Worm (Caenorhabditis elegans) whole organism, late embryonic: ENCODE measurements around the gene smc-3.

Source experiments
- C08G9.2 ChIP-seq: sonication (generic microtip); optimal IDR thresholded peaks from 2 replicates; lab custom pipeline; 2016; ENCODE audit warnings: mild to moderate bottlenecking, missing genetic modification characterization, moderate library complexity, missing compliant biosample characterization
- K09A11.1 ChIP-seq: sonication (generic microtip); optimal IDR thresholded peaks from 2 replicates; lab custom pipeline; 2017; ENCODE audit warnings: antibody characterized with exemption, mild to moderate bottlenecking, missing genetic modification characterization, missing compliant biosample characterization; ENCODE audit not compliant: insufficient read depth
- T23F11.4 ChIP-seq: fragments of 200-800 bp; sonication (Bioruptor generic); optimal IDR thresholded peaks from 2 replicates; lab custom pipeline; 2018; ENCODE audit warnings: mild to moderate bottlenecking, missing genetic modification characterization, missing compliant biosample characterization
- ama-1 ChIP-seq: fragments of 150-350 bp; optimal IDR thresholded peaks from 2 replicates; lab custom pipeline; 2014
- ceh-14 ChIP-seq: sonication (generic microtip); optimal IDR thresholded peaks from 2 replicates; lab custom pipeline; 2016; ENCODE audit warnings: missing genotype, missing genetic modification characterization, missing compliant biosample characterization
- ceh-24 ChIP-seq: sonication (generic microtip); optimal IDR thresholded peaks from 2 replicates; lab custom pipeline; 2016; ENCODE audit warnings: mild to moderate bottlenecking, missing genetic modification characterization, missing compliant biosample characterization
- ceh-30 ChIP-seq: fragments of 150-350 bp; optimal IDR thresholded peaks from 2 replicates; lab custom pipeline; 2014; ENCODE audit warnings: missing biosample characterization, missing genetic modification characterization
- ceh-34 ChIP-seq: sonication (generic microtip); optimal IDR thresholded peaks from 2 replicates; lab custom pipeline; 2016; ENCODE audit warnings: mild to moderate bottlenecking, missing genetic modification characterization, missing compliant biosample characterization
- ceh-45 ChIP-seq: fragments of 200-800 bp; sonication (Bioruptor generic); IDR thresholded peaks from 2 replicates; pipeline ENCODE4 v1.3.6; 2022; ENCODE audit warnings: missing genetic modification reagents, missing genetic modification characterization, missing compliant biosample characterization
- ceh-48 ChIP-seq: sonication (generic microtip); optimal IDR thresholded peaks from 2 replicates; lab custom pipeline; 2016; ENCODE audit warnings: missing genetic modification characterization, inconsistent platforms, missing compliant biosample characterization
- ceh-6 ChIP-seq: fragments of 200-800 bp; sonication (Bioruptor generic); optimal IDR thresholded peaks from 2 replicates; lab custom pipeline; 2018; ENCODE audit warnings: mild to moderate bottlenecking, missing genetic modification characterization, missing compliant biosample characterization
- ceh-9 ChIP-seq: sonication (generic microtip); optimal IDR thresholded peaks from 2 replicates; lab custom pipeline; 2016; ENCODE audit warnings: mild to moderate bottlenecking, missing genetic modification characterization, inconsistent platforms, missing compliant biosample characterization
- elt-2 ChIP-seq: sonication (generic microtip); optimal IDR thresholded peaks from 2 replicates; lab custom pipeline; 2016; ENCODE audit warnings: missing genetic modification reagents, missing genetic modification characterization, missing compliant biosample characterization
- elt-4 ChIP-seq: sonication (generic microtip); optimal IDR thresholded peaks from 2 replicates; lab custom pipeline; 2016; ENCODE audit warnings: missing genetic modification characterization, missing compliant biosample characterization
- ets-4 ChIP-seq: sonication (generic microtip); optimal IDR thresholded peaks from 2 replicates; lab custom pipeline; 2016; ENCODE audit warnings: missing genetic modification characterization, missing compliant biosample characterization
- fkh-10 ChIP-seq: fragments of 150-350 bp; optimal IDR thresholded peaks from 2 replicates; lab custom pipeline; 2014; ENCODE audit warnings: missing biosample characterization, missing genetic modification reagents, missing genetic modification characterization
- fkh-6 ChIP-seq: sonication (generic microtip); optimal IDR thresholded peaks from 2 replicates; lab custom pipeline; 2016; ENCODE audit warnings: missing genetic modification characterization, missing compliant biosample characterization
- gmeb-2 ChIP-seq: sonication (generic microtip); optimal IDR thresholded peaks from 2 replicates; lab custom pipeline; 2016; ENCODE audit warnings: missing genetic modification characterization, inconsistent platforms, missing compliant biosample characterization
- hlh-15 ChIP-seq: sonication (generic microtip); optimal IDR thresholded peaks from 2 replicates; lab custom pipeline; 2016; ENCODE audit warnings: missing genetic modification characterization, missing compliant biosample characterization
- hlh-30 ChIP-seq: sonication (generic microtip); optimal IDR thresholded peaks from 2 replicates; lab custom pipeline; 2017; ENCODE audit warnings: antibody characterized with exemption, missing genetic modification characterization, missing compliant biosample characterization; ENCODE audit not compliant: insufficient read depth
- madf-2 ChIP-seq: sonication (generic microtip); optimal IDR thresholded peaks from 2 replicates; lab custom pipeline; 2017; ENCODE audit warnings: missing genetic modification characterization, missing compliant biosample characterization
- nfya-1 ChIP-seq: sonication (generic microtip); optimal IDR thresholded peaks from 2 replicates; lab custom pipeline; 2017; ENCODE audit warnings: missing genetic modification characterization, mild to moderate bottlenecking, missing compliant biosample characterization, antibody characterized with exemption, moderate library complexity
- nhr-232 ChIP-seq: sonication (generic microtip); optimal IDR thresholded peaks from 2 replicates; lab custom pipeline; 2016; ENCODE audit warnings: missing genetic modification characterization, missing compliant biosample characterization
- odd-2 ChIP-seq: sonication (generic microtip); optimal IDR thresholded peaks from 2 replicates; lab custom pipeline; 2017; ENCODE audit warnings: antibody characterized with exemption, mild to moderate bottlenecking, missing genetic modification characterization, missing compliant biosample characterization
- pat-9 ChIP-seq: fragments of 200-800 bp; sonication (Bioruptor generic); optimal IDR thresholded peaks from 2 replicates; lab custom pipeline; 2018; ENCODE audit warnings: mild to moderate bottlenecking, missing genetic modification characterization, moderate library complexity, missing compliant biosample characterization
- pha-4 ChIP-seq: fragments of 150-350 bp; optimal IDR thresholded peaks from 2 replicates; lab custom pipeline; 2018; ENCODE audit warnings: missing biosample characterization, missing genetic modification reagents, missing genetic modification characterization
- ref-2 ChIP-seq: sonication (generic microtip); optimal IDR thresholded peaks from 2 replicates; lab custom pipeline; 2016; ENCODE audit warnings: missing genetic modification characterization, missing compliant biosample characterization
- rnt-1 ChIP-seq: sonication (generic microtip); optimal IDR thresholded peaks from 2 replicates; lab custom pipeline; 2016; ENCODE audit warnings: missing genetic modification characterization, missing compliant biosample characterization
- sox-2 ChIP-seq: fragments of 200-800 bp; sonication (Bioruptor generic); IDR thresholded peaks from 2 replicates; pipeline ENCODE4 v1.3.6; 2022; ENCODE audit warnings: missing genetic modification reagents, missing genetic modification characterization, missing compliant biosample characterization
- tbx-7 ChIP-seq: sonication (generic microtip); optimal IDR thresholded peaks from 2 replicates; lab custom pipeline; 2016; ENCODE audit warnings: missing genotype, missing genetic modification characterization, missing compliant biosample characterization
- ttx-3 ChIP-seq: sonication (generic microtip); optimal IDR thresholded peaks from 2 replicates; lab custom pipeline; 2016; ENCODE audit warnings: missing genetic modification reagents, missing genetic modification characterization, missing compliant biosample characterization
- unc-55 ChIP-seq: sonication (generic microtip); optimal IDR thresholded peaks from 2 replicates; lab custom pipeline; 2017; ENCODE audit warnings: missing biosample characterization, missing genetic modification reagents, missing genetic modification characterization
- zip-5 ChIP-seq: sonication (generic microtip); optimal IDR thresholded peaks from 2 replicates; lab custom pipeline; 2016; ENCODE audit warnings: missing genetic modification characterization, missing compliant biosample characterization

Gene smc-3

ce11 chrIII:11269206-11269605 is 21.5 kb upstream of the smc-3 start:
- TF ChIP-seq pha-4 (tag; lab: Kevin White, UChicago), result no peak

DNA sequence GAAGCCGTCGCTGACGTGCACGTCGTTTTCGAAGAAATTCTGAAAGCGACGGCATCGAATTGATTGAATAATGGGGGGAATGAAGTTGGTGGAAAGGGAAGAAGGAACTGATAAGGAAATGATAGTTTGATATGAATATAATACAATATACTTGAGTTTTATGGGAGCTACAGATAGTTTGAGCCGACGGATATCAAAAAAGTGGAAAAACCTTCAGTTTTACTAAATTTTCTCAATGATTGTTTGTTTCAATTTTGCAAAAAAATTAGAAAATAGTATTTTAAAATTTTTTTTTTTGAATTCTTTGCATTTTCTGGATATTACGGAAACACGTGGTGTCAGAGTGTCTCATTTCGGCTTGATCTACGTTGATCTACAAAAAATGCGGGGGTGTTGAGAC is 19.9 kb upstream of the smc-3 start, which contains the start of gene obr-1:
obr-1 (minus strand) TSS at position 101 of the 400 bp plus-strand sequence.
- TF ChIP-seq elt-4 (tag; lab: Kevin White, UChicago) (no peak), zip-5 (tag; lab: Kevin White, UChicago) (no peak), odd-2 (no peak), ceh-30 (tag; lab: Kevin White, UChicago) (no peak), ceh-34 (tag; lab: Kevin White, UChicago) (no peak), unc-55 (GFP tag; lab: Kevin White, UChicago) (no peak), K09A11.1 (no peak), ttx-3 (no peak), ama-1 (lab: Kevin White, UChicago) (no peak), gmeb-2 (no peak), fkh-10 (GFP tag; lab: Kevin White, UChicago) (no peak), ref-2 (no peak), hlh-15 (tag; lab: Kevin White, UChicago) (no peak), C08G9.2 (tag; lab: Kevin White, UChicago) (no peak), ets-4 (tag; lab: Kevin White, UChicago) (no peak), T23F11.4 (GFP tag; lab: Kevin White, UChicago) (no peak), sox-2 (GFP tag; lab: Robert Waterston, UW) (no peak)

- TF ChIP-seq ceh-34 (tag; lab: Kevin White, UChicago) (no peak), K09A11.1 (no peak), ttx-3 (no peak), ceh-6 (GFP tag; lab: Kevin White, UChicago) (no peak)
Measured at ce11 chrIII:11274590-11275116, 16.1 kb upstream of the smc-3 start, which contains the start of gene Y47D3A.20. Gene Y47D3A.20 (plus strand): TSS chrIII:11275066.

DNA sequence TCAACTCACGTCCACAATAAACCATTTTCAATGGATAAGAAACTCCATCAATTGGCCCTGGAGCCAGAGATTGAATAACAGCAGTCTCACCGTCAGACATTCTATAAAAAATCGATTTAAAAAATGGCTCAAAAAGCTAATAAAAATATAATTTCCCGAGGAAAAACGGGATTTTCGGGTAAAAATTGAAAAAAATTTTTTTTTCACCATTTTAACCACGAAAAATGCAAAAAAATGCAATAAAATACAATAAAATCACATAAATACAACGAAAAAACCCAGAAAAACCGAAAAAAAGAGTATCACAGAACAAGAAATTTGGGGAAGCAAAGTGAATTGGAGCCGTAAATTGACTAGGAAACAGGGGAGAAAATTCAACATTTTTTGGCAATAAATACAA is 11.9 kb upstream of the smc-3 start, which contains the start of gene Y47D3A.21:
Y47D3A.21 (minus strand) TSS at position 101 of the 400 bp plus-strand sequence.
- TF ChIP-seq hlh-30 (tag; lab: Kevin White, UChicago) (no peak), odd-2 (no peak), ceh-6 (GFP tag; lab: Kevin White, UChicago) (no peak), rnt-1 (tag; lab: Kevin White, UChicago) (no peak), ceh-24 (tag; lab: Kevin White, UChicago) (no peak), ceh-30 (tag; lab: Kevin White, UChicago) (no peak), nfya-1 (tag; lab: Kevin White, UChicago) (no peak), ceh-45 (GFP tag; lab: Robert Waterston, UW) (no peak), madf-2 (tag; lab: Kevin White, UChicago) (no peak)

DNA sequence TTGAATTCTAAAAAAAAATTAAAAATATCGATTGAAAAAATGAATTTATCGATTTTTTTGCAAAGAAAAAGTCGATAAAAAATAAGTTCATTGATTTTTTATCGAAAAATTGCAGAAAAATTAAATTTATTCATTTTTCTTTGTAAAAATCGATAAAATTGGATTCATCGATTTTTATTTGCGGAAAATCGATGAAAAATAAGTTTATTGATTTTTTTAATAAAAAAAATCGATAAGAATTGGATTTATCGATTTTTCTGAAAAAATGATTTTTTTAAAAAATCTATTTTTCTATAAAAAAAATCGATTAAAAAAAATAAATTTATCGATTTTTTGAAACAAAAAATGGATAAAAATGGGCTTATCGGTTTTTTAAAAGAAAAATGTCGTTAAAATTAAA is 10.8 kb upstream of the smc-3 start:
- TF ChIP-seq ceh-48, result peak; percentile 42
- TF ChIP-seq C08G9.2 (tag; lab: Kevin White, UChicago), result no peak

ce11 chrIII:11283648-11284047 is 7.1 kb upstream of the smc-3 start:
- TF ChIP-seq fkh-6 (tag; lab: Kevin White, UChicago) (no peak), elt-2 (tag; lab: Kevin White, UChicago) (no peak), nhr-232 (tag; lab: Kevin White, UChicago) (no peak), tbx-7 (tag; lab: Kevin White, UChicago) (no peak), ceh-14 (no peak), pat-9 (tag; lab: Kevin White, UChicago) (no peak), ceh-9 (tag; lab: Kevin White, UChicago) (no peak)
